Fruit fly (Drosophila melanogaster) whole organism: ENCODE data around the gene CG4570.

Source experiments
- pan ChIP-seq: fragments of >200 bp; optimal IDR thresholded peaks from 2 replicates; lab custom pipeline; 2017
- psq ChIP-seq: fragments of >200 bp; optimal IDR thresholded peaks from 2 replicates; lab custom pipeline; 2017

dm6 chr3R:10888300-10888632 is 31.7 kb downstream of the CG4570 start:
- TF ChIP-seq psq = no peak
- no peak for TF ChIP-seq pan (lab: Kevin White, UChicago)
